Worm (Caenorhabditis elegans) whole organism, L4 larva: Measurements from ENCODE around the gene C01B9.4.

Experiments used
- D1046.2 ChIP-seq: fragments of 200-800 bp; sonication (Bioruptor generic); IDR thresholded peaks from 2 replicates; pipeline ENCODE4 v1.3.6; 2022; ENCODE audit warnings: missing genetic modification characterization, missing compliant biosample characterization
- F37D6.2 ChIP-seq: sonication (generic microtip); optimal IDR thresholded peaks from 2 replicates; lab custom pipeline; 2016; ENCODE audit warnings: mild to moderate bottlenecking, missing genetic modification characterization, missing compliant biosample characterization
- F49E8.2 ChIP-seq: sonication (generic microtip); optimal IDR thresholded peaks from 2 replicates; lab custom pipeline; 2016; ENCODE audit warnings: missing compliant biosample characterization, mild to moderate bottlenecking, missing genetic modification characterization, borderline replicate concordance
- Y75B8A.6 ChIP-seq: fragments of 200-800 bp; sonication (Bioruptor generic); IDR thresholded peaks from 2 replicates; pipeline ENCODE4 v1.3.6; 2022; ENCODE audit warnings: missing genetic modification reagents, missing genetic modification characterization, missing compliant biosample characterization
- aha-1 ChIP-seq: fragments of 150-350 bp; peaks from one replicate; lab custom pipeline; 2014; ENCODE audit warnings: missing biosample characterization, missing genetic modification characterization
- attf-4 ChIP-seq: sonication (generic microtip); optimal IDR thresholded peaks from 3 replicates; lab custom pipeline; 2017; ENCODE audit warnings: missing biosample characterization, missing genetic modification characterization
- ceh-20 ChIP-seq: fragments of 200-800 bp; sonication (Bioruptor generic); IDR thresholded peaks from 2 replicates; pipeline ENCODE4 v1.3.6; 2022; ENCODE audit warnings: missing genetic modification reagents, missing genetic modification characterization, missing compliant biosample characterization
- ceh-28 ChIP-seq: fragments of 150-350 bp; optimal IDR thresholded peaks from 2 replicates; lab custom pipeline; 2014; ENCODE audit warnings: missing biosample characterization, missing genetic modification reagents, missing genetic modification characterization
- ceh-62 ChIP-seq: sonication (generic microtip); optimal IDR thresholded peaks from 2 replicates; lab custom pipeline; 2017; ENCODE audit warnings: missing biosample characterization, missing genetic modification characterization
- ces-1 ChIP-seq: fragments of 150-350 bp; sonication (generic microtip); optimal IDR thresholded peaks from 4 replicates; lab custom pipeline; 2014; ENCODE audit warnings: missing biosample characterization, missing genetic modification reagents, missing genetic modification characterization
- ctbp-1 ChIP-seq: fragments of 200-800 bp; sonication (Bioruptor generic); IDR thresholded peaks from 2 replicates; pipeline ENCODE4 v1.3.6; 2022; ENCODE audit warnings: missing genetic modification reagents, missing genetic modification characterization, missing compliant biosample characterization
- daf-16 ChIP-seq, 3 experiments: sonication (generic microtip); optimal IDR thresholded peaks; 2 replicates each; lab custom pipeline; 2016 to 2017; ENCODE audit warnings: missing genetic modification characterization in 3 of 3, missing genetic modification reagents in 3 of 3, mild to moderate bottlenecking in 2 of 3, missing compliant biosample characterization in 2 of 3, missing biosample characterization in 1 of 3, moderate library complexity in 1 of 3
- daf-8 ChIP-seq: fragments of 200-800 bp; sonication (Bioruptor generic); IDR thresholded peaks from 2 replicates; pipeline ENCODE4 v1.3.6; 2022; ENCODE audit warnings: missing genetic modification characterization, missing compliant biosample characterization
- dpl-1 ChIP-seq: fragments of 150-350 bp; optimal IDR thresholded peaks from 2 replicates; lab custom pipeline; 2014; ENCODE audit warnings: missing biosample characterization, missing genetic modification reagents, missing genetic modification characterization
- fkh-10 ChIP-seq: fragments of 150-350 bp; optimal IDR thresholded peaks from 2 replicates; lab custom pipeline; 2014; ENCODE audit warnings: missing biosample characterization, missing genetic modification reagents, missing genetic modification characterization
- gei-8 ChIP-seq: fragments of 200-800 bp; sonication (Bioruptor generic); optimal IDR thresholded peaks from 2 replicates; lab custom pipeline; 2018; ENCODE audit warnings: mild to moderate bottlenecking, missing genetic modification characterization, missing compliant biosample characterization
- lim-7 ChIP-seq: fragments of 200-800 bp; sonication (Bioruptor generic); IDR thresholded peaks from 2 replicates; pipeline ENCODE4 v1.3.6; 2022; ENCODE audit warnings: missing genetic modification characterization, missing compliant biosample characterization
- lin-29 ChIP-seq: fragments of 200-800 bp; sonication (Bioruptor generic); IDR thresholded peaks from 2 replicates; pipeline ENCODE4 v1.3.6; 2022; ENCODE audit warnings: missing genetic modification reagents, missing genetic modification characterization, missing compliant biosample characterization
- lin-39 ChIP-seq: fragments of 150-350 bp; optimal IDR thresholded peaks from 2 replicates; lab custom pipeline; 2014; ENCODE audit warnings: missing biosample characterization, missing genetic modification reagents, missing genetic modification characterization
- lsy-2 ChIP-seq, 2 experiments: fragments of 150-350 bp in 1 of 2; sonication (generic microtip) in 1 of 2; optimal IDR thresholded peaks; 2 replicates each; lab custom pipeline; 2014 to 2017; ENCODE audit warnings: missing biosample characterization in 2 of 2, missing genetic modification characterization in 2 of 2
- madf-9 ChIP-seq: fragments of 200-800 bp; sonication (Bioruptor generic); conservative IDR thresholded peaks from 2 replicates; pipeline ENCODE4 v1.3.6; 2022; ENCODE audit warnings: missing genetic modification reagents, missing genetic modification characterization, missing compliant biosample characterization
- mdl-1 ChIP-seq, 2 experiments: fragments of 150-350 bp in 1 of 2; sonication (generic microtip) in 1 of 2; optimal IDR thresholded peaks; 2 replicates each; lab custom pipeline; 2014 to 2017; ENCODE audit warnings: missing biosample characterization in 2 of 2, missing genetic modification characterization in 2 of 2
- mdt-29 ChIP-seq: fragments of 200-800 bp; sonication (Bioruptor generic); IDR thresholded peaks from 2 replicates; pipeline ENCODE4 v1.3.6; 2022; ENCODE audit warnings: missing genetic modification reagents, missing genetic modification characterization, missing compliant biosample characterization
- mes-2 ChIP-seq: sonication (generic microtip); optimal IDR thresholded peaks from 2 replicates; lab custom pipeline; 2016; ENCODE audit warnings: missing genotype, mild to moderate bottlenecking, missing genetic modification characterization, missing compliant biosample characterization; ENCODE audit not compliant: poor library complexity, severe bottlenecking
- mxl-2 ChIP-seq: fragments of 200-800 bp; sonication (Bioruptor generic); conservative IDR thresholded peaks from 2 replicates; pipeline ENCODE4 v1.3.6; 2022; ENCODE audit warnings: missing genetic modification reagents, missing genetic modification characterization, missing compliant biosample characterization
- nhr-237 ChIP-seq: sonication (generic microtip); optimal IDR thresholded peaks from 2 replicates; lab custom pipeline; 2017; ENCODE audit warnings: missing biosample characterization, missing genetic modification characterization
- nhr-28 ChIP-seq: fragments of 150-350 bp; optimal IDR thresholded peaks from 2 replicates; lab custom pipeline; 2014; ENCODE audit warnings: missing biosample characterization, missing genetic modification characterization
- nhr-6 ChIP-seq: fragments of 150-350 bp; optimal IDR thresholded peaks from 2 replicates; lab custom pipeline; 2014; ENCODE audit warnings: missing biosample characterization, missing genetic modification characterization
- saeg-2 ChIP-seq: fragments of 200-800 bp; sonication (Bioruptor generic); IDR thresholded peaks from 2 replicates; pipeline ENCODE4 v1.3.6; 2022; ENCODE audit warnings: missing genetic modification reagents, missing genetic modification characterization, missing compliant biosample characterization
- set-16 ChIP-seq: fragments of 200-800 bp; sonication (Bioruptor generic); IDR thresholded peaks from 2 replicates; pipeline ENCODE4 v1.3.6; 2022; ENCODE audit warnings: missing genetic modification reagents, missing genetic modification characterization, missing compliant biosample characterization
- snpc-1.2 ChIP-seq: fragments of 200-800 bp; sonication (Bioruptor generic); IDR thresholded peaks from 2 replicates; pipeline ENCODE4 v1.3.6; 2022; ENCODE audit warnings: missing genetic modification reagents, missing genetic modification characterization, missing compliant biosample characterization
- snpc-4 ChIP-seq: fragments of 150-350 bp; optimal IDR thresholded peaks from 2 replicates; lab custom pipeline; 2014; ENCODE audit warnings: missing biosample characterization, missing genetic modification characterization
- tag-97 ChIP-seq: fragments of 200-800 bp; sonication (Bioruptor generic); IDR thresholded peaks from 2 replicates; pipeline ENCODE4 v1.3.6; 2022; ENCODE audit warnings: missing genetic modification characterization, missing compliant biosample characterization
- unc-39 ChIP-seq: sonication (generic microtip); optimal IDR thresholded peaks from 2 replicates; lab custom pipeline; 2017; ENCODE audit warnings: missing biosample characterization, missing genetic modification characterization
- zfp-2 ChIP-seq: sonication (generic microtip); optimal IDR thresholded peaks from 2 replicates; lab custom pipeline; 2016; ENCODE audit warnings: mild to moderate bottlenecking, missing genetic modification characterization, missing compliant biosample characterization
- zip-11 ChIP-seq: fragments of 200-800 bp; sonication (Bioruptor generic); IDR thresholded peaks from 2 replicates; pipeline ENCODE4 v1.3.6; 2022; ENCODE audit warnings: missing genetic modification characterization, missing compliant biosample characterization
- zip-2 ChIP-seq: fragments of 150-350 bp; optimal IDR thresholded peaks from 2 replicates; lab custom pipeline; 2014; ENCODE audit warnings: missing biosample characterization, missing genetic modification characterization
- ztf-11 ChIP-seq: fragments of 150-350 bp; optimal IDR thresholded peaks from 2 replicates; lab custom pipeline; 2014; ENCODE audit warnings: missing biosample characterization, missing genetic modification characterization

Gene C01B9.4

DNA sequence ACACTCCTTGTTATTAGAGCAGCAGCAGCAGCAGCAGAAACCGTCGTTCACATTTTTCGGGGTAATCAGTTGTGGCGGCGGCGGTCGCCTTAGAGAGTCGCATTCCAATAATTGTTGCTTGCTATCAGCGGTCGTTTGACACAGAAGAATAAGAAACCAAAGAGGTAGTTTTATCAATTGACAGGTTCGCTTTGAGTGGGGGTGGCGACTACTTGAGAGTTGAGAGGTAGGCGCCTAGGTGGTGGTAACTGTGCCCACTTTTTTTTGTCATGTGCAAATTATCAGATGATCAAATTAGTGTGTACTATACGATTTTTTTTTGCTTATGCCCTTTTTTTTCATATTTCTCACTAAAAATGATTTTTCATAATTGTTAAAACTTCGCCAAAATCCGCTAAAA lies 30.2 kb upstream of the C01B9.4 start (continued):
- TF ChIP-seq ceh-28 (no peak), saeg-2 (no peak), F37D6.2 (no peak), ctbp-1 (GFP tag; lab: Robert Waterston, UW) (no peak)

DNA sequence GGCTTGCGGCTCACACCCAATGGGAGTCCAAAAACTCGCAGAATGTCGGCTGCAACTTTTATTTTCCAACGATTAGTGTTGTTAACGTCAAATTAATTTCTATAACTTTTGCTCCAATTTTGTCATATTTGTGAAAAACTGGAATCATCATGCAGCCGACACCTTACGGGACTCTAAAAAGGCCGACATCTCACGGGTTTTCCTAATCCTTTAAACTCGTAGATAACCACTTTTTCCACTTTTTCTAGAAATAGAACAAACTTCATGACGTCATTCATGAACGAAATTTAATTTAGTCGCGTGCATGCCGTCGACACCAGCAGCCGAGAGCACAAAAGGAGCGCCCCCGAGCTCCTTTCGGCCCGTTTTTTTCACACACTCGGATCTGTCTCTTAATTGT lies 29.6 kb upstream of the C01B9.4 start:
- no peak for TF ChIP-seq mdt-29 (GFP tag; lab: Robert Waterston, UW)
- peak in 1 of 2 experiments; percentile 0 for TF ChIP-seq lsy-2 (tag; optimal IDR thresholded peaks at IDR 0.05; lab: Kevin White, UChicago)
- peak; percentile 49; the same call in 1 of the 2 replicates for TF ChIP-seq ctbp-1 (GFP tag; lab: Robert Waterston, UW)
- TF ChIP-seq F49E8.2 (tag; lab: Kevin White, UChicago) = no peak
- TF ChIP-seq zfp-2 (tag; lab: Kevin White, UChicago) = no peak
- no peak for TF ChIP-seq zip-2 (tag; lab: Kevin White, UChicago)
- no peak for TF ChIP-seq nhr-28
- TF ChIP-seq attf-4 (tag; lab: Kevin White, UChicago) = no peak
- no peak for TF ChIP-seq ceh-20 (GFP tag; lab: Robert Waterston, UW)
- TF ChIP-seq ztf-11 (tag; lab: Kevin White, UChicago) = no peak
- TF ChIP-seq lin-39 (tag; lab: Kevin White, UChicago) = no peak
- no peak for TF ChIP-seq set-16
- peak; percentile 79 for TF ChIP-seq ces-1 (GFP tag; lab: Kevin White, UChicago)
- no peak for TF ChIP-seq unc-39 (tag; lab: Kevin White, UChicago)

DNA sequence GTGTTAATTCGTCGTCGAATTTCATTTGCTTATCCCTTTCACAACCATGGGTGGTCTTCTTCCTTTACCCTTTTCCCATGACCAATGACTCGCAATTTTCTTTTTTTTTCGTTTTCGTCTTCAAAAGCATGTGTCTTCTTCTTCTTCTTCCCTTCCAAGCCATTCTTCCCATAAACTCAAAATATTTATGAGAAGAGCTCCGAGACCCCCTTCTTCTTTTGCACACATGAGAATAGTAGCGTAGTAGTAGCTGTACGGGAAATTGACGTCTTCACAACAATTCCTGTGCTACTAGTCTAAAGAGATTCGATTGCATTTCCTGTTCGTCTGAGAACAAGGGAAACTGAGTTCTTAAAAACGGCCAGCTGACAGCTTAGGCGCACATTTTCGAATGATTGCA lies 28.6 kb upstream of the C01B9.4 start:
- TF ChIP-seq fkh-10 (GFP tag; lab: Kevin White, UChicago) = peak; percentile 57
- TF ChIP-seq D1046.2 (GFP tag; lab: Robert Waterston, UW) = no peak
- TF ChIP-seq nhr-237 (tag; lab: Kevin White, UChicago) = no peak
- TF ChIP-seq snpc-1.2 (GFP tag; lab: Robert Waterston, UW) = no peak
- TF ChIP-seq madf-9 = no peak
- no peak for TF ChIP-seq snpc-4

DNA sequence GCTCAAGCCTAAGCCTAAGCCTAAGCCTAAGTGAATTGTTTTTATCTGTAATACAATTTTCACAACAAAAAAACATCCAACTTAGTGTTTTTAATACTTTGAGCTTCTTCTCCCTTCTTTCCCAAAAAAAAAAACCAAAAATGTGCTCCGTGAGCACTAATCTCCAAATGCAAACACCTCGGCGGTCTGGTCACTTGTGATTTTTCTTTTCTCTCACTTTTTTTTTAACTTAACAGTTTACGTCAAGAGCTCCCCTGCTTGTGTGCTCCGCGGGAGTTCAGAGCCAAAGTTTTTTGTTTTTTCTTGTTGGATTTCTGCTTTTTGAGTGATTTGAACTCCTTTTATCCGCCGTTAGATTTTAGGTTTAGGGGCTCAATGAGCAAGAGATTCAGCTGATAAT lies 22.5 kb upstream of the C01B9.4 start:
- TF ChIP-seq Y75B8A.6 = no peak
- TF ChIP-seq tag-97 (GFP tag; lab: Robert Waterston, UW) = no peak
- TF ChIP-seq gei-8 (GFP tag; lab: Kevin White, UChicago) = no peak
- no peak for TF ChIP-seq lin-29 (GFP tag; lab: Robert Waterston, UW)

DNA sequence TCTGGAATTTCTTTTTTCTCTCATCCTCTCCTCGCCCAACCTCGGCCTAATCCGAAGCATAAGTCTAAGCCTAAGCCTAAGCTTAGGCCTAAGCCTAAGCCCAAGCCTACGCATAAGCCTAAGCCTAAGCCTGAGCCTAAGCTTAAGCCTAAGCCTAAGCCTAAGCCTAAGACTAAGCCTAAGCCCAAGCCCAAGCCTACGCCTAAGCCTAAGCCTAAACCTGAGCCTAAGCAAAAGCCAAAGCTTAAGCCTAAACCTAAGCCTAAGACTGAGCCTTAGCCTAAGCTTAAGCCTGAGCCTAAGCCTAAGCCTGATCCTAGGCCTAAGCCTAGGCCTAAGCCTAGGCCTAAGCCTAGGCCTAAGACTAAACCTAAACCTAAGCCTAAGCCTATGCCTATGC lies 12.5 kb upstream of the C01B9.4 start:
- TF ChIP-seq tag-97 (GFP tag; lab: Robert Waterston, UW) (no peak), mdl-1 (tag; optimal IDR thresholded peaks at IDR 0.05; lab: Kevin White, UChicago) (no peak), set-16 (no peak), snpc-1.2 (GFP tag; lab: Robert Waterston, UW) (no peak), nhr-6 (tag; lab: Kevin White, UChicago) (no peak), ztf-11 (tag; lab: Kevin White, UChicago) (no peak), dpl-1 (GFP tag; lab: Kevin White, UChicago) (no peak), ceh-20 (GFP tag; lab: Robert Waterston, UW) (no peak), daf-8 (GFP tag; lab: Robert Waterston, UW) (no peak), zip-11 (GFP tag; lab: Robert Waterston, UW) (no peak), snpc-4 (no peak), unc-39 (tag; lab: Kevin White, UChicago) (no peak)

DNA sequence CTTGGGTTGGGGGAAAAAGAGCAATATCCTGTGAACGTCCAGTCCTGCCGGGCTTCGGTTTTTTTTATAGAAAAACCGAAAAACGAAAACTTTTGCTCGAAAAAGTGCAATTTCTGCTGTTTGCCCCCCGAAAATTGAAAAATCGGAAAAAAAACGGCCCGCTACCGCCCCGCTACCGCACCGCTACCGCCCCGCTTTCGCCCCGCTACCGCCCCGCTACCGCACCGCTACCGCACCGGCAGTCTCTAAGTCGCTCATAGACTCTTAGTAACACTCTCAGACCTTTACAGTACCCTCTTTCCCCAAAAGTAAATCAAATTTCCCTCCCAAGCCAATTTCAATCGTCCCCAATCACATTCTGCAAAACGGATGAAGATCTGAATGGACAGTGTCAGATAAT lies 11.4 kb upstream of the C01B9.4 start:
- TF ChIP-seq Y75B8A.6 (no peak), zfp-2 (tag; lab: Kevin White, UChicago) (no peak), daf-16 (GFP tag; optimal IDR thresholded peaks at IDR 0.05; lab: Kevin White, UChicago) (no peak), daf-16 (tag; optimal IDR thresholded peaks at IDR 0.05; lab: Kevin White, UChicago) (no peak), mes-2 (tag; lab: Kevin White, UChicago) (no peak), set-16 (peak; percentile 70), mxl-2 (GFP tag; lab: Robert Waterston, UW) (no peak), ceh-62 (tag; lab: Kevin White, UChicago) (no peak), aha-1 (peak; percentile 28), fkh-10 (GFP tag; lab: Kevin White, UChicago) (no peak), lim-7 (GFP tag; lab: Robert Waterston, UW) (no peak)
